Fruit fly (Drosophila melanogaster): ENCODE measurements around the gene Cad88C.

- no peak for TF ChIP-seq psq (optimal IDR thresholded peaks at IDR 0.05)
- TF ChIP-seq pan (optimal IDR thresholded peaks at IDR 0.05): no peak
- no peak for TF ChIP-seq EcR (GFP tag; optimal IDR thresholded peaks at IDR 0.05)
- TF ChIP-seq usp (GFP tag; optimal IDR thresholded peaks at IDR 0.05): no peak
- TF ChIP-seq Dll (optimal IDR thresholded peaks at IDR 0.05): no peak
Measured at dm6 chr3R:14677814-14678213, 47.5 kb downstream of the Cad88C start.
